Fruit fly (Drosophila melanogaster) S2 (cell line): Measurements from ENCODE around the gene r-cup.

ENCODE experiments used
- CG8478 ChIP-seq: fragments of >200 bp; optimal IDR thresholded peaks from 2 replicates; lab custom pipeline; 2018
- CTCF ChIP-seq, 2 experiments: fragments of >200 bp; optimal IDR thresholded peaks; 2 replicates each; lab custom pipeline; 2018

dm6 chrX:21067908-21068307, 42.2 kb upstream of the r-cup start:
- TF ChIP-seq CG8478 (lab: Kevin White, UChicago) (no peak), CTCF (optimal IDR thresholded peaks at IDR 0.05; lab: Kevin White, UChicago) (no peak)
